Worm (Caenorhabditis elegans): ENCODE measurements around the gene sulp-8.

- TF ChIP-seq nfya-1 (tag; optimal IDR thresholded peaks at IDR 0.05) (no peak), elt-2 (tag; optimal IDR thresholded peaks at IDR 0.05) (no peak), C38D4.7 (GFP tag; optimal IDR thresholded peaks at IDR 0.05) (no peak), ref-2 (tag; optimal IDR thresholded peaks at IDR 0.05) (no peak), ceh-34 (tag; optimal IDR thresholded peaks at IDR 0.05) (no peak), dve-1 (tag; optimal IDR thresholded peaks at IDR 0.05) (no peak), F13H6.1 (tag; optimal IDR thresholded peaks at IDR 0.05) (no peak), lin-11 (tag; optimal IDR thresholded peaks at IDR 0.05) (no peak)
Observed at ce11 chrV:9672495-9672894, 972 bp downstream of the sulp-8 start.
